Worm (Caenorhabditis elegans) whole organism, midembryonic: ENCODE results near the gene F09F9.2.

Experiments used
- T22C8.4 ChIP-seq: fragments of 200-800 bp; sonication (Bioruptor generic); IDR thresholded peaks from 2 replicates; pipeline ENCODE4 v1.3.6; 2022; ENCODE audit warnings: missing genetic modification characterization, missing compliant biosample characterization
- cog-1 ChIP-seq: sonication (generic microtip); optimal IDR thresholded peaks from 2 replicates; lab custom pipeline; 2016; ENCODE audit warnings: missing genetic modification characterization, missing compliant biosample characterization
- flt-1 ChIP-seq: fragments of 200-800 bp; sonication (Bioruptor generic); IDR thresholded peaks from 2 replicates; pipeline ENCODE4 v1.3.6; 2022; ENCODE audit warnings: missing genetic modification characterization, missing compliant biosample characterization
- klf-2 ChIP-seq: fragments of 200-800 bp; sonication (Bioruptor generic); conservative IDR thresholded peaks from 2 replicates; pipeline ENCODE4 v1.3.6; 2022; ENCODE audit warnings: missing genetic modification reagents, missing genetic modification characterization, missing compliant biosample characterization
- med-1 ChIP-seq: sonication (generic microtip); optimal IDR thresholded peaks from 2 replicates; lab custom pipeline; 2017; ENCODE audit warnings: missing genetic modification characterization, mild to moderate bottlenecking, missing compliant biosample characterization, antibody characterized with exemption, missing genetic modification reagents; ENCODE audit not compliant: insufficient read depth
- ref-1 ChIP-seq: fragments of 200-800 bp; sonication (Bioruptor generic); conservative IDR thresholded peaks from 2 replicates; pipeline ENCODE4 v1.3.6; 2022; ENCODE audit warnings: missing genetic modification reagents, missing genetic modification characterization, missing compliant biosample characterization
- tab-1 ChIP-seq: fragments of 200-800 bp; sonication (Bioruptor generic); IDR thresholded peaks from 2 replicates; pipeline ENCODE4 v1.3.6; 2022; ENCODE audit warnings: missing genetic modification characterization, missing compliant biosample characterization
- ztf-23 ChIP-seq: fragments of 200-800 bp; sonication (Bioruptor generic); IDR thresholded peaks from 2 replicates; pipeline ENCODE4 v1.3.6; 2022; ENCODE audit warnings: missing genetic modification reagents, missing genetic modification characterization, missing compliant biosample characterization
- ztf-29 ChIP-seq: fragments of 200-800 bp; sonication (Bioruptor generic); IDR thresholded peaks from 2 replicates; pipeline ENCODE4 v1.3.6; 2022; ENCODE audit warnings: missing genetic modification reagents, missing genetic modification characterization, missing compliant biosample characterization

The F09F9.2 gene

ce11 chrX:4139593-4140565 is 28.6 kb upstream of the F09F9.2 start, which contains the start of gene ZK470.4:
TSS of gene ZK470.4 (minus strand) at chrX:4139767.
- TF ChIP-seq klf-2 (GFP tag; lab: Robert Waterston, UW): no peak
- no peak for TF ChIP-seq med-1 (GFP tag; lab: Kevin White, UChicago)
- TF ChIP-seq flt-1: no peak
- no peak for TF ChIP-seq ref-1 (GFP tag; lab: Robert Waterston, UW)
- no peak for TF ChIP-seq tab-1 (GFP tag; lab: Robert Waterston, UW)
- TF ChIP-seq T22C8.4: no peak
- TF ChIP-seq ztf-23: no peak
- TF ChIP-seq cog-1 (tag; lab: Kevin White, UChicago): no peak
- no peak for TF ChIP-seq ztf-29 (GFP tag; lab: Robert Waterston, UW)

- TF ChIP-seq T22C8.4 (no peak), ref-1 (GFP tag; lab: Robert Waterston, UW) (no peak), cog-1 (tag; lab: Kevin White, UChicago) (no peak), med-1 (GFP tag; lab: Kevin White, UChicago) (no peak), ztf-29 (GFP tag; lab: Robert Waterston, UW) (no peak), klf-2 (GFP tag; lab: Robert Waterston, UW) (no peak), ztf-23 (no peak)
Measured at ce11 chrX:4138413-4139193, 27.4 kb upstream of the F09F9.2 start.

ce11 chrX:4137452-4138164 is 26.4 kb upstream of the F09F9.2 start:
- TF ChIP-seq ztf-29 (GFP tag; lab: Robert Waterston, UW): no peak
- no peak for TF ChIP-seq klf-2 (GFP tag; lab: Robert Waterston, UW)
- no peak for TF ChIP-seq tab-1 (GFP tag; lab: Robert Waterston, UW)
- TF ChIP-seq flt-1: no peak
- TF ChIP-seq ref-1 (GFP tag; lab: Robert Waterston, UW): no peak
- no peak for TF ChIP-seq T22C8.4
- no peak for TF ChIP-seq cog-1 (tag; lab: Kevin White, UChicago)
- no peak for TF ChIP-seq med-1 (GFP tag; lab: Kevin White, UChicago)
- no peak for TF ChIP-seq ztf-23

- no peak for TF ChIP-seq med-1 (GFP tag; lab: Kevin White, UChicago)
- no peak for TF ChIP-seq T22C8.4
- TF ChIP-seq tab-1 (GFP tag; lab: Robert Waterston, UW): no peak
- TF ChIP-seq ztf-23: no peak
Measured at ce11 chrX:4136547-4137311, 25.5 kb upstream of the F09F9.2 start.

- TF ChIP-seq T22C8.4 (no peak), tab-1 (GFP tag; lab: Robert Waterston, UW) (no peak), cog-1 (tag; lab: Kevin White, UChicago) (no peak), flt-1 (no peak), klf-2 (GFP tag; lab: Robert Waterston, UW) (no peak), ztf-29 (GFP tag; lab: Robert Waterston, UW) (no peak), med-1 (GFP tag; lab: Kevin White, UChicago) (no peak), ztf-23 (no peak), ref-1 (GFP tag; lab: Robert Waterston, UW) (no peak)
Measured at ce11 chrX:4134855-4135254, 23.6 kb upstream of the F09F9.2 start, which contains the start of gene ZK470.2. TSS of gene ZK470.2 (plus strand) at chrX:4135155.

- TF ChIP-seq T22C8.4 (no peak), cog-1 (tag; lab: Kevin White, UChicago) (no peak), flt-1 (no peak), klf-2 (GFP tag; lab: Robert Waterston, UW) (no peak), tab-1 (GFP tag; lab: Robert Waterston, UW) (no peak), med-1 (GFP tag; lab: Kevin White, UChicago) (no peak)
Measured at ce11 chrX:4133378-4133777, 22.1 kb upstream of the F09F9.2 start.

- TF ChIP-seq ztf-23: no peak
- TF ChIP-seq klf-2 (GFP tag; lab: Robert Waterston, UW): no peak
- TF ChIP-seq ztf-29 (GFP tag; lab: Robert Waterston, UW): no peak
- no peak for TF ChIP-seq cog-1 (tag; lab: Kevin White, UChicago)
- TF ChIP-seq ref-1 (GFP tag; lab: Robert Waterston, UW): no peak
- no peak for TF ChIP-seq flt-1
- TF ChIP-seq med-1 (GFP tag; lab: Kevin White, UChicago): no peak
Measured at ce11 chrX:4132243-4132642, 21.0 kb upstream of the F09F9.2 start.

- TF ChIP-seq ztf-23: no peak
- no peak for TF ChIP-seq T22C8.4
- TF ChIP-seq ref-1 (GFP tag; lab: Robert Waterston, UW): no peak
- no peak for TF ChIP-seq klf-2 (GFP tag; lab: Robert Waterston, UW)
- TF ChIP-seq ztf-29 (GFP tag; lab: Robert Waterston, UW): no peak
- TF ChIP-seq cog-1 (tag; lab: Kevin White, UChicago): no peak
- TF ChIP-seq flt-1: no peak
- TF ChIP-seq tab-1 (GFP tag; lab: Robert Waterston, UW): no peak
- TF ChIP-seq med-1 (GFP tag; lab: Kevin White, UChicago): no peak
Measured at ce11 chrX:4131354-4131753, 20.1 kb upstream of the F09F9.2 start.
